Worm (Caenorhabditis elegans): ENCODE measurements around the gene nhr-212.

The nhr-212 gene

DNA sequence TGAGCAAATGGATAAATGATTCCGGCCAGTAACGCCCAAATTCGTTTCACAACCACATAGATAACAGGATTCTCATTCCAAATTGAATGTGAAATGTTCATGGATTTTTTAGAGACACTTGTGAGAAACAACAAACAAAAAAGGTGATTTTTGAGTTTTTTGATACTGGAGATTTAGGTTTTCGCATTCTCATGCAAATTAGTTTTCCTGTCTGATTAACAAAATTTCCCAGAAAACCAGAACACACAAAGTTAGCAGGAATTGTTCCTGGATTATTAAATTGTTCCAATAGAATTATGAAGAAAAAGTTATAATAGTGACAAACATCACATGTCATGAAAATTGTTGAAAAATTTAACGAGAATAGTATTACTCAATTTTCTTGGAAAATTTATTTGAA is 41.5 kb upstream of the nhr-212 start, which contains the start of gene srh-33:
Gene srh-33, minus strand, starts transcription at position 101 of the 400 bp plus-strand sequence.
- no peak for TF ChIP-seq sox-4 (tag; optimal IDR thresholded peaks at IDR 0.05)

DNA sequence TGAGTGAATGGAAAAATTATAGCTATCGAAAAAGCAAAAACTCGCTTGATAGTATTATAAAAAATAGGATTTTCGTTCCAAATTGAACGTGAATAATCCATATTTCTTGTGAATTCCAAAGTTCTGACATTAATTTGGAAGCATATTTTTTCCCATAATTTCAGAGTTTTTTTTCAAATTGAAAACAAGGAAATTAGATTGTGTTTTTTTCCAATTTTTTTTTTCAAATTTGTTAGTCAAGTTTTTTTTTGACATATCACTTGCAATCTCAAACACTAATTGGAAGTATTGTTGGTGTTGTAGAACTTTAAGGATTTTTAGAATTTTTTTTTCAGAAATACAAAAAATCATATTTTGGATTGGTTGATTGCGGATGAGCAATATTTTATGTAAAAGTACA is 38.1 kb upstream of the nhr-212 start, which contains the start of gene srh-34:
Gene srh-34, minus strand, starts transcription at position 101 of the 400 bp plus-strand sequence.
- TF ChIP-seq sptf-1 (tag; optimal IDR thresholded peaks at IDR 0.05), result no peak
- no peak for TF ChIP-seq sup-37 (GFP tag; optimal IDR thresholded peaks at IDR 0.05)
- no peak for TF ChIP-seq aly-2 (tag; optimal IDR thresholded peaks at IDR 0.05)
- TF ChIP-seq pqm-1 (tag; optimal IDR thresholded peaks at IDR 0.05), result no peak
- no peak for TF ChIP-seq C34B4.2 (tag; optimal IDR thresholded peaks at IDR 0.05)
- no peak for TF ChIP-seq rnt-1 (tag; optimal IDR thresholded peaks at IDR 0.05)
- TF ChIP-seq ama-1 (optimal IDR thresholded peaks at IDR 0.05), result no peak
- TF ChIP-seq nhr-20 (tag; optimal IDR thresholded peaks at IDR 0.05), result no peak
- no peak for TF ChIP-seq lsy-2 (tag; optimal IDR thresholded peaks at IDR 0.05)
- TF ChIP-seq lin-35 (GFP tag; optimal IDR thresholded peaks at IDR 0.05), result no peak
- TF ChIP-seq hpl-2 (GFP tag; optimal IDR thresholded peaks at IDR 0.05), result no peak
- no peak for TF ChIP-seq mdl-1 (tag; optimal IDR thresholded peaks at IDR 0.05)
- TF ChIP-seq unc-130 (tag; optimal IDR thresholded peaks at IDR 0.05), result no peak
- TF ChIP-seq nhr-85 (tag), result no peak
- TF ChIP-seq blmp-1 (tag; optimal IDR thresholded peaks at IDR 0.05), result no peak

DNA sequence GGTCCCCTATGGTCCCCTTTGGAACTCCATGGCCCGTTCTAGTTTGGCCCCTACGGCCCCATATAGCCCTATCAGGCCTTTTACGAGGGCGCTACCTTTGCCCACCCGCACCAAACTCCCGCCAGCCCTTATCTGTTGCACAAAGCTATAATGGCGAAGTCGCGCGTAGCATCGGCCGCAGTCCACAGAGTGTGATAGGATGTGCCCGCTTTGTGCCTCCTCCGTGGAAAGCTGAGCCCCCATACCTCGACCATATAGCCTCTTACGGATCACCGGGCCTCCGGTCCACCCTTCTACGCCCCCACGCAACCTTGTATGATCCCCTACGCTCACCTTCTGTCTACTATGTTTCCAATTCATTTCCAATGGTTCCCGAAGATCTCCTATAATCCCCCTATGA is 37.7 kb upstream of the nhr-212 start:
- TF ChIP-seq zag-1 (tag; optimal IDR thresholded peaks at IDR 0.05) (no peak), hlh-4 (tag; optimal IDR thresholded peaks at IDR 0.05) (no peak), ceh-82 (tag; optimal IDR thresholded peaks at IDR 0.05) (no peak), lir-3 (tag; optimal IDR thresholded peaks at IDR 0.05; ENCODE audit: poor library complexity) (no peak), dsc-1 (tag; optimal IDR thresholded peaks at IDR 0.05) (no peak), ets-5 (GFP tag; IDR thresholded peaks at IDR 0.05) (no peak), nhr-85 (tag) (peak; percentile 8)

DNA sequence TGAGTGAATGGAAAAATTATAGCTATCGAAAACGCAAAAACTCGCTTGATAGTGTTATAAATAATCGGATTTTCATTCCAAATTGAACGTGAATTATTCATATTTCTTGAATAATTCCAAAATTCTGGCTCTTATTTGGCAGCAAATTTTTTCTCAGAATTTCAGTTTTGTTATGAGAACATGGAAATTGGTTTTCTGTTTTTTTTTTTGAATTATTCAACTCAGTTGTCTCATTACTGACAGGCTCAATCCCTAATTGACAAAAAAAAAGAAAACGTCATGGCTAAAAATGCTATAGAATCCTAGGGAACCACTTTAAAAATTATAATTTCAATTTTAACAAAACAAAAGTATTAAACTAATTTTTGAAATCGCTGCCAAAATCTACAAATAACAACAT is 35.5 kb upstream of the nhr-212 start, which contains the start of gene srh-35:
Gene srh-35, minus strand, starts transcription at position 101 of the 400 bp plus-strand sequence.
- TF ChIP-seq nhr-76 (tag; optimal IDR thresholded peaks at IDR 0.05) (no peak), nhr-85 (tag) (peak; percentile 10)

DNA sequence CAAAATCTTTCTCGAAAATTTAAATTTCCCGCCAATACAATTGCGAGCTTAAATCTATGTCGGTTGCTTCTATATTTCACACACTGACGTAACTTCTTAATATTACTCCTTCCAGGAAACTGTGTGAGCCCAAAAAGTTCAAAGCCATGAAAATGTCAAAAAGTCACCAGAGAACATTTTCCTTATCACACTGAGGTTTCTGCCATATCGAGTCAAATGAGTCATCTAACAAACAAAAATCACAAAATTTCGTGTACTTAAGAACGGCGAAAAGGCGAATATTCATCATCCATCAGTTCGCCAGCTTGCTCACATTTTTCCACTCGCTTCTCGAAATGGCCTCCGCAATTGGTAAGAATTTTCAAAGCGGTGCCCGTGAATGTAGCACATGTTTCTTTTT is 35.0 kb upstream of the nhr-212 start, which contains the start of gene M02H5.8:
Gene M02H5.8, plus strand, starts transcription at position 297 of the 400 bp plus-strand sequence.
- no peak for TF ChIP-seq efl-1 (optimal IDR thresholded peaks at IDR 0.05)
- peak in 1 of 2 experiments; percentile 31 for TF ChIP-seq efl-1 (GFP tag; optimal IDR thresholded peaks at IDR 0.05 in 1 of 2)
- TF ChIP-seq lsy-2 (tag; optimal IDR thresholded peaks at IDR 0.05), result no peak

DNA sequence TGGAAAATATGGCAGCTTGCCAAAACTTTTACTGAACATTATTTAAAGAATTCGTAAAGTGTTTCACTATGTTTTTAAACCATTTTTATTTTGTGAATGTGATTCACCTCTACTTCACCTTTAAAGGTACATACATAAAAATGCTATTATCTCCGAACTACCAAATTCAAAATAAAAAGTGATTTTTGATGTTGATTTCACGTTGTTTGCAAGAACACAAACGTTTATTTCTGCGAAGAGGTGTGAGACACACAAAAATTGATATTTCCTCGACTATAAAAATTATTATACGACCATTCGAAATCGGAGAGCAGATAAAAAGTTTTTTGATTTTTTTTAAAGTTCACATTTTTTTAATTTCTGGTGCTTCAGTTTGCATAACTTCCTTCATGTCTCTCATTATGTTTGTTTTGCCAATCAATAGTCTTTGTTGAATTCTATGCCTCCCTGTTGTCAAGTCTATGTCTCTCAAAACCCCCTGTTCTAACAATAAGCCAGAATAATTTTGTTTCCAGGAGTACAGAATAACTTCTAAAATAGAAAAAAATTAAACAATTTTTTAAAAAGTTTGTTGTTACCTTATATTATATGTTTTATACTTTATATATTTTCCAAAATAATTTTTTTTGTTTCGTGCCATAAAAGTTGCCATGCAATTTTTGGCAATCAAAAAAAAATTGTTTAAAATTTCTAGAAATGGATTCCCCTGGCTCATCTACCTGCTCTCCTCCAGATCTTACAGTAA is 33.7 kb upstream of the nhr-212 start, which contains the start of gene nhr-123:
Gene nhr-123, plus strand, starts transcription at position 695 of the 745 bp plus-strand sequence.
- no peak for TF ChIP-seq efl-1 (optimal IDR thresholded peaks at IDR 0.05)
- peak in 1 of 2 experiments; percentile 90 for TF ChIP-seq efl-1 (GFP tag; optimal IDR thresholded peaks at IDR 0.05 in 1 of 2)
- no peak for TF ChIP-seq mdl-1 (tag; optimal IDR thresholded peaks at IDR 0.05)
- no peak for TF ChIP-seq elt-2 (tag; optimal IDR thresholded peaks at IDR 0.05)
- TF ChIP-seq lsy-2 (tag; optimal IDR thresholded peaks at IDR 0.05), result no peak
- TF ChIP-seq sup-37 (GFP tag; optimal IDR thresholded peaks at IDR 0.05), result no peak
- TF ChIP-seq ceh-90 (tag; optimal IDR thresholded peaks at IDR 0.05), result no peak
- no peak for TF ChIP-seq mef-2 (tag; optimal IDR thresholded peaks at IDR 0.05)
- no peak for TF ChIP-seq fkh-10 (GFP tag; optimal IDR thresholded peaks at IDR 0.05)

DNA sequence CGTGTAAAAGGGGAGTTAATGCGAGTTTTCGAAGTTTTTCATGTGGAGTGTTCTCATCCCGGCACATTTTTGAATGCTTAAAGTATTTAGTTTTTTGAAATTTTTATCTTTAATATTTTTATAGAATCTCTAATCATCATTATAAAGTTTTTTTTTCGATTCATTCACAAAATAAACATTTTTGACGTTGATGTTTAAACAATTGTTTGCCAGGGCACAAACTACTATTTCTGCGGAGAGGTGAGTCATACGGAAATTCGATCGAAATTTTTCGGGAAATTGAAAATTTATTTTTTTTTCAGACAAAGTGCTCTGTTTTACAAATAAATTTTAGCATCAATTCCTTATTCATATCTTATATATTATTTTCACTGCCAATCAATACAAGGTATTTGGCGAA is 31.1 kb upstream of the nhr-212 start, which contains the start of gene nhr-98:
Gene nhr-98, plus strand, starts transcription at position 301 of the 400 bp plus-strand sequence.
- TF ChIP-seq blmp-1 (tag; optimal IDR thresholded peaks at IDR 0.05) (no peak), unc-86 (tag; optimal IDR thresholded peaks at IDR 0.05) (no peak), ces-1 (GFP tag; optimal IDR thresholded peaks at IDR 0.05) (no peak), C04F5.9 (tag; optimal IDR thresholded peaks at IDR 0.05) (no peak), C16A3.4 (tag; optimal IDR thresholded peaks at IDR 0.05) (no peak)

All from whole organism, L1 larva.